Worm (Caenorhabditis elegans): ENCODE results near the gene K08E5.6.

K08E5.6 gene

ce11 chrIII:10151719-10152118, 10.9 kb downstream of the K08E5.6 start (continued):
- TF ChIP-seq ctbp-1 (GFP tag; IDR thresholded peaks at IDR 0.05) (peak; percentile 86), unc-130 (GFP tag; optimal IDR thresholded peaks at IDR 0.05) (no peak), nhr-11 (tag; optimal IDR thresholded peaks at IDR 0.05) (no peak), Y48G9A.11 (GFP tag; IDR thresholded peaks at IDR 0.05) (no peak), attf-4 (tag; optimal IDR thresholded peaks at IDR 0.05) (no peak), nhr-42 (GFP tag; IDR thresholded peaks at IDR 0.05) (no peak), nhr-76 (tag; optimal IDR thresholded peaks at IDR 0.05) (no peak), fos-1 (tag; optimal IDR thresholded peaks at IDR 0.05) (no peak), arid-1 (GFP tag; conservative IDR thresholded peaks at IDR 0.05) (no peak; the same call in 1 of the 2 replicates), lin-38 (GFP tag; IDR thresholded peaks at IDR 0.05) (no peak), nhr-102 (tag; optimal IDR thresholded peaks at IDR 0.05) (no peak), daf-12 (tag; optimal IDR thresholded peaks at IDR 0.05) (no peak), php-3 (GFP tag; IDR thresholded peaks at IDR 0.05) (no peak), vab-7 (GFP tag; IDR thresholded peaks at IDR 0.05) (no peak), lsy-2 (tag; optimal IDR thresholded peaks at IDR 0.05) (peak; percentile 8 to 64), egl-27 (tag; optimal IDR thresholded peaks at IDR 0.05) (no peak), ceh-28 (tag; optimal IDR thresholded peaks at IDR 0.05) (no peak), lim-7 (GFP tag; IDR thresholded peaks at IDR 0.05) (no peak), pha-4 (GFP tag; IDR thresholded peaks at IDR 0.05) (no peak), pha-4 (tag; optimal IDR thresholded peaks at IDR 0.05) (no peak), T26A8.4 (GFP tag; IDR thresholded peaks at IDR 0.05) (no peak), ceh-32 (tag; optimal IDR thresholded peaks at IDR 0.05; ENCODE audit: poor library complexity) (no peak), D1046.2 (GFP tag; IDR thresholded peaks at IDR 0.05) (no peak), pqm-1 (tag; optimal IDR thresholded peaks at IDR 0.05) (no peak), aha-1 (tag) (peak; percentile 11), lin-1 (GFP tag; IDR thresholded peaks at IDR 0.05) (no peak), F44E2.7 (GFP tag; IDR thresholded peaks at IDR 0.05) (no peak), hlh-30 (tag; optimal IDR thresholded peaks at IDR 0.05; ENCODE audit: insufficient read depth) (peak; percentile 22), mxl-3 (GFP tag; optimal IDR thresholded peaks at IDR 0.05) (no peak), mep-1 (tag; optimal IDR thresholded peaks at IDR 0.05) (peak; percentile 42), nhr-237 (tag; optimal IDR thresholded peaks at IDR 0.05) (no peak), ztf-11 (tag; optimal IDR thresholded peaks at IDR 0.05) (no peak), dmd-8 (GFP tag; IDR thresholded peaks at IDR 0.05) (no peak), ceh-44 (GFP tag; IDR thresholded peaks at IDR 0.05) (no peak), egl-43 (GFP tag; IDR thresholded peaks at IDR 0.05) (peak; percentile 57; the same call in 1 of the 2 replicates), daf-8 (GFP tag; IDR thresholded peaks at IDR 0.05) (no peak), dve-1 (tag; optimal IDR thresholded peaks at IDR 0.05; ENCODE audit: insufficient read depth) (no peak), zip-2 (tag; optimal IDR thresholded peaks at IDR 0.05) (no peak), gei-8 (GFP tag; optimal IDR thresholded peaks at IDR 0.05) (no peak), F37D6.2 (tag; optimal IDR thresholded peaks at IDR 0.05) (no peak), ceh-82 (tag; optimal IDR thresholded peaks at IDR 0.05) (no peak), lin-39 (tag; optimal IDR thresholded peaks at IDR 0.05) (no peak), nhr-111 (GFP tag; optimal IDR thresholded peaks at IDR 0.05) (no peak), tag-97 (GFP tag; IDR thresholded peaks at IDR 0.05) (no peak), ceh-20 (GFP tag; IDR thresholded peaks at IDR 0.05) (no peak), zfp-2 (tag; optimal IDR thresholded peaks at IDR 0.05) (no peak), unc-62 (GFP tag; optimal IDR thresholded peaks at IDR 0.05 in 1 of 2) (no peak), unc-62 (tag; optimal IDR thresholded peaks at IDR 0.05) (no peak), mes-2 (tag; optimal IDR thresholded peaks at IDR 0.05; ENCODE audit: poor library complexity, severe bottlenecking) (no peak), set-16 (GFP tag; IDR thresholded peaks at IDR 0.05) (peak; percentile 55), spr-3 (GFP tag; optimal IDR thresholded peaks at IDR 0.05) (no peak), F26F4.8 (GFP tag; conservative IDR thresholded peaks at IDR 0.05) (no peak), rbr-2 (tag; optimal IDR thresholded peaks at IDR 0.05) (no peak), spr-1 (tag; optimal IDR thresholded peaks at IDR 0.05) (no peak)
